Worm (Caenorhabditis elegans): ENCODE results near the gene F59D12.2.
A peak's percentile ranks its signal among the peaks of the same experiment; 100 is the strongest.

F59D12.2 gene

ce11 chrX:15675622-15676021 lies at the start of gene F59D12.2:
Gene F59D12.2, minus strand, starts transcription at chrX:15675722.
- TF ChIP-seq aly-2 (tag; optimal IDR thresholded peaks at IDR 0.05) (no peak), lin-35 (GFP tag; optimal IDR thresholded peaks at IDR 0.05) (no peak), vab-15 (tag; optimal IDR thresholded peaks at IDR 0.05) (no peak)

ce11 chrX:15724994-15725393 lies 49.5 kb upstream of the F59D12.2 start:
- TF ChIP-seq nhr-71 (tag; optimal IDR thresholded peaks at IDR 0.05) (peak; percentile 78), grh-1 (GFP tag; IDR thresholded peaks at IDR 0.05) (peak; percentile 34; the same call in 1 of the 2 replicates), isw-1 (GFP tag; IDR thresholded peaks at IDR 0.05) (peak; percentile 14; the same call in 1 of the 2 replicates), alr-1 (tag; optimal IDR thresholded peaks at IDR 0.05; ENCODE audit: borderline replicate concordance) (no peak), nhr-11 (tag; optimal IDR thresholded peaks at IDR 0.05) (no peak), tlp-1 (tag; optimal IDR thresholded peaks at IDR 0.05) (no peak), elt-3 (tag; optimal IDR thresholded peaks at IDR 0.05) (peak in 1 of 6 experiments; percentile 50), pax-3 (tag; optimal IDR thresholded peaks at IDR 0.05) (no peak), ama-1 (optimal IDR thresholded peaks at IDR 0.05) (no peak), F16B12.6 (tag; optimal IDR thresholded peaks at IDR 0.05) (peak; percentile 93), dpl-1 (GFP tag; optimal IDR thresholded peaks at IDR 0.05) (peak; percentile 68 to 73 (median 73)), mef-2 (tag; optimal IDR thresholded peaks at IDR 0.05) (peak; percentile 7), nhr-237 (tag; optimal IDR thresholded peaks at IDR 0.05) (no peak), snu-23 (GFP tag; optimal IDR thresholded peaks at IDR 0.05) (peak; percentile 83), ztf-4 (tag; optimal IDR thresholded peaks at IDR 0.05) (no peak), lir-3 (tag; optimal IDR thresholded peaks at IDR 0.05; ENCODE audit: poor library complexity) (no peak), lin-13 (GFP tag; optimal IDR thresholded peaks at IDR 0.05) (peak; percentile 67), vab-15 (tag; optimal IDR thresholded peaks at IDR 0.05) (no peak), unc-130 (tag; optimal IDR thresholded peaks at IDR 0.05) (peak; percentile 75), efl-1 (optimal IDR thresholded peaks at IDR 0.05) (peak; percentile 69 to 78), efl-1 (GFP tag; optimal IDR thresholded peaks at IDR 0.05 in 1 of 2) (peak in 1 of 2 experiments; percentile 58), zip-4 (GFP tag; optimal IDR thresholded peaks at IDR 0.05) (no peak), blmp-1 (tag; optimal IDR thresholded peaks at IDR 0.05) (peak; percentile 97), skn-1 (tag; optimal IDR thresholded peaks at IDR 0.05) (peak; percentile 24), snpc-4 (tag; optimal IDR thresholded peaks at IDR 0.05) (peak; percentile 62), jun-1 (tag; optimal IDR thresholded peaks at IDR 0.05) (peak; percentile 48), xbp-1 (tag; optimal IDR thresholded peaks at IDR 0.05) (peak; percentile 62), nhr-19 (GFP tag; conservative IDR thresholded peaks at IDR 0.05) (peak; percentile 67), mdl-1 (tag; optimal IDR thresholded peaks at IDR 0.05) (peak in 1 of 2 experiments; percentile 81), ceh-88 (GFP tag; IDR thresholded peaks at IDR 0.05) (no peak), unc-62 (GFP tag; optimal IDR thresholded peaks at IDR 0.05) (no peak), nhr-85 (tag) (peak; percentile 87), swsn-7 (tag; optimal IDR thresholded peaks at IDR 0.05) (peak; percentile 76), nhr-47 (tag; optimal IDR thresholded peaks at IDR 0.05) (peak; percentile 75), ceh-82 (tag; optimal IDR thresholded peaks at IDR 0.05) (peak; percentile 33 to 69 (median 57)), C16A3.4 (tag; optimal IDR thresholded peaks at IDR 0.05) (peak; percentile 69), fkh-8 (tag; optimal IDR thresholded peaks at IDR 0.05) (no peak), lin-35 (GFP tag; optimal IDR thresholded peaks at IDR 0.05) (peak; percentile 56 to 86), sptf-1 (tag; optimal IDR thresholded peaks at IDR 0.05) (no peak), C34B4.2 (tag; optimal IDR thresholded peaks at IDR 0.05) (no peak), nhr-28 (tag; optimal IDR thresholded peaks at IDR 0.05) (no peak), nhr-77 (tag; optimal IDR thresholded peaks at IDR 0.05) (peak; percentile 6), nhr-20 (tag; optimal IDR thresholded peaks at IDR 0.05) (peak; percentile 74), tbx-2 (tag; optimal IDR thresholded peaks at IDR 0.05) (peak; percentile 70), nhr-90 (tag; optimal IDR thresholded peaks at IDR 0.05; ENCODE audit: poor library complexity) (peak; percentile 68), pag-3 (tag; optimal IDR thresholded peaks at IDR 0.05; ENCODE audit: borderline replicate concordance, insufficient read depth) (peak; percentile 93), nhr-84 (tag; optimal IDR thresholded peaks at IDR 0.05) (no peak), C04F5.9 (tag; optimal IDR thresholded peaks at IDR 0.05) (no peak), unc-86 (tag; optimal IDR thresholded peaks at IDR 0.05) (peak; percentile 65), elt-2 (tag; optimal IDR thresholded peaks at IDR 0.05) (no peak)

Data from whole organism, L1 larva.